Fruit fly (Drosophila melanogaster) whole organism, embryonic: ENCODE results near the gene CG18508.

Experiments used
- ATbp ChIP-seq: fragments of 200-800 bp; sonication (Bioruptor generic); optimal IDR thresholded peaks from 2 replicates; lab custom pipeline; 2017; ENCODE audit warnings: missing biosample characterization, mild to moderate bottlenecking, missing genetic modification characterization, missing genetic modification reagents
- CG10979 ChIP-seq: fragments of 200-800 bp; sonication (Bioruptor generic); optimal IDR thresholded peaks from 2 replicates; lab custom pipeline; 2018; ENCODE audit warnings: missing biosample characterization, mild to moderate bottlenecking, missing genetic modification characterization, moderate library complexity
- CG11093 ChIP-seq: fragments of 200-800 bp; sonication (Bioruptor generic); IDR thresholded peaks from 3 replicates; pipeline ENCODE4 v1.3.6; 2022; ENCODE audit warnings: missing biosample characterization, missing genetic modification characterization
- CG11456 ChIP-seq: fragments of 200-800 bp; sonication (Bioruptor generic); IDR thresholded peaks from 3 replicates; pipeline ENCODE4 v1.3.6; 2022; ENCODE audit warnings: missing biosample characterization, missing genetic modification characterization
- CG11504 ChIP-seq: fragments of 200-800 bp; sonication (Bioruptor generic); optimal IDR thresholded peaks from 3 replicates; lab custom pipeline; 2019; ENCODE audit warnings: missing biosample characterization, mild to moderate bottlenecking, missing genetic modification characterization, moderate library complexity
- CG12659 ChIP-seq: fragments of 200-800 bp; sonication (Bioruptor generic); optimal IDR thresholded peaks from 3 replicates; lab custom pipeline; 2017; ENCODE audit warnings: mild to moderate bottlenecking, missing biosample characterization, missing genetic modification reagents, missing genetic modification characterization
- CG12769 ChIP-seq: fragments of 200-800 bp; sonication (Bioruptor generic); optimal IDR thresholded peaks from 2 replicates; lab custom pipeline; 2019; ENCODE audit warnings: missing biosample characterization, mild to moderate bottlenecking, missing genetic modification characterization, moderate library complexity
- CG13894 ChIP-seq: fragments of 200-800 bp; sonication (Bioruptor generic); optimal IDR thresholded peaks from 3 replicates; lab custom pipeline; 2018; ENCODE audit warnings: missing biosample characterization, mild to moderate bottlenecking, missing genetic modification characterization, moderate library complexity
- CG1603 ChIP-seq: fragments of 200-800 bp; sonication (Bioruptor generic); optimal IDR thresholded peaks from 2 replicates; lab custom pipeline; 2019; ENCODE audit warnings: missing biosample characterization, mild to moderate bottlenecking, missing genetic modification characterization, moderate library complexity
- CG18599 ChIP-seq: fragments of 200-800 bp; sonication (Bioruptor generic); optimal IDR thresholded peaks from 3 replicates; lab custom pipeline; 2017; ENCODE audit warnings: missing biosample characterization, missing genetic modification characterization, mild to moderate bottlenecking, moderate library complexity, missing genetic modification reagents
- CG2678 ChIP-seq: fragments of 200-800 bp; sonication (Bioruptor generic); optimal IDR thresholded peaks from 3 replicates; lab custom pipeline; 2019; ENCODE audit warnings: missing biosample characterization, mild to moderate bottlenecking, missing genetic modification characterization, moderate library complexity
- CG32772 ChIP-seq: fragments of 200-800 bp; sonication (Bioruptor generic); IDR thresholded peaks from 2 replicates; pipeline ENCODE4 v1.3.6; 2022; ENCODE audit warnings: missing biosample characterization, missing genetic modification characterization
- CG3281 ChIP-seq: fragments of 200-800 bp; sonication (Bioruptor generic); optimal IDR thresholded peaks from 3 replicates; lab custom pipeline; 2017; ENCODE audit warnings: missing biosample characterization, mild to moderate bottlenecking, missing genetic modification characterization
- CG4424 ChIP-seq: fragments of 200-800 bp; sonication (Bioruptor generic); optimal IDR thresholded peaks from 3 replicates; lab custom pipeline; 2016; ENCODE audit warnings: missing biosample characterization, missing genetic modification characterization
- CG4730 ChIP-seq: fragments of 200-800 bp; sonication (Bioruptor generic); IDR thresholded peaks from 2 replicates; pipeline ENCODE4 v1.3.6; 2022; ENCODE audit warnings: missing biosample characterization, missing genetic modification characterization
- CG6689 ChIP-seq: fragments of 200-800 bp; sonication (Bioruptor generic); IDR thresholded peaks from 2 replicates; pipeline ENCODE4 v1.3.6; 2022; ENCODE audit warnings: missing biosample characterization, missing genetic modification characterization
- CG7839 ChIP-seq: fragments of 200-800 bp; sonication (Bioruptor generic); optimal IDR thresholded peaks from 3 replicates; lab custom pipeline; 2018; ENCODE audit warnings: missing biosample characterization, mild to moderate bottlenecking, missing genetic modification characterization, moderate library complexity
- CG8290 ChIP-seq, 3 experiments: fragments of 200-800 bp; sonication (Bioruptor generic); optimal IDR thresholded peaks; 2 replicates each; lab custom pipeline; 2016 to 2019; ENCODE audit warnings: missing biosample characterization in 3 of 3, missing genetic modification characterization in 3 of 3, mild to moderate bottlenecking in 2 of 3, moderate library complexity in 1 of 3
- CG9932 ChIP-seq: fragments of 200-800 bp; sonication (Bioruptor generic); IDR thresholded peaks from 2 replicates; pipeline ENCODE4 v1.3.6; 2022; ENCODE audit warnings: missing biosample characterization, missing genetic modification characterization
- D19A ChIP-seq: fragments of 200-800 bp; optimal IDR thresholded peaks from 3 replicates; lab custom pipeline; 2019; ENCODE audit warnings: missing biosample characterization, mild to moderate bottlenecking, missing genetic modification characterization, moderate library complexity
- Dek ChIP-seq: fragments of 200-800 bp; sonication (Bioruptor generic); optimal IDR thresholded peaks from 3 replicates; lab custom pipeline; 2019; ENCODE audit warnings: missing biosample characterization, mild to moderate bottlenecking, missing genetic modification characterization, moderate library complexity
- E2f1 ChIP-seq: fragments of 200-800 bp; sonication (Bioruptor generic); IDR thresholded peaks from 2 replicates; pipeline ENCODE4 v1.3.6; 2022; ENCODE audit warnings: missing biosample characterization, missing genetic modification characterization
- ERR ChIP-seq: fragments of 200-800 bp; sonication (Bioruptor generic); optimal IDR thresholded peaks from 2 replicates; lab custom pipeline; 2016; ENCODE audit warnings: missing biosample characterization, missing genetic modification characterization
- Fer1 ChIP-seq: fragments of 200-800 bp; sonication (Bioruptor generic); optimal IDR thresholded peaks from 2 replicates; lab custom pipeline; 2017; ENCODE audit warnings: missing biosample characterization, mild to moderate bottlenecking, missing genetic modification characterization
- H2.0 ChIP-seq: fragments of 200-800 bp; sonication (Bioruptor generic); IDR thresholded peaks from 2 replicates; pipeline ENCODE4 v1.3.6; 2022; ENCODE audit warnings: missing biosample characterization, missing genetic modification characterization
- Hey ChIP-seq: fragments of 200-800 bp; sonication (Bioruptor generic); optimal IDR thresholded peaks from 3 replicates; lab custom pipeline; 2018; ENCODE audit warnings: missing biosample characterization, mild to moderate bottlenecking, missing genetic modification characterization
- HmgZ ChIP-seq: fragments of 200-800 bp; sonication (Bioruptor generic); optimal IDR thresholded peaks from 2 replicates; lab custom pipeline; 2018; ENCODE audit warnings: missing biosample characterization, mild to moderate bottlenecking, missing genetic modification characterization
- Hsf ChIP-seq: fragments of 200-800 bp; sonication (Bioruptor generic); optimal IDR thresholded peaks from 3 replicates; lab custom pipeline; 2016; ENCODE audit warnings: missing biosample characterization, missing genetic modification characterization
- Meics ChIP-seq: fragments of 200-800 bp; sonication (Bioruptor generic); optimal IDR thresholded peaks from 2 replicates; lab custom pipeline; 2017; ENCODE audit warnings: missing biosample characterization, mild to moderate bottlenecking, missing genetic modification characterization
- Mrtf ChIP-seq: fragments of 200-800 bp; sonication (Bioruptor generic); IDR thresholded peaks from 3 replicates; pipeline ENCODE4 v1.3.6; 2022; ENCODE audit warnings: missing biosample characterization, missing genetic modification characterization
- NfI ChIP-seq: fragments of 200-800 bp; sonication (Bioruptor generic); optimal IDR thresholded peaks from 3 replicates; lab custom pipeline; 2018; ENCODE audit warnings: missing biosample characterization, mild to moderate bottlenecking, missing genetic modification characterization, moderate library complexity
- PHDP ChIP-seq: fragments of 200-800 bp; sonication (Bioruptor generic); optimal IDR thresholded peaks from 3 replicates; lab custom pipeline; 2018; ENCODE audit warnings: missing biosample characterization, mild to moderate bottlenecking, missing genetic modification characterization, moderate library complexity
- Ptx1 ChIP-seq: fragments of 200-800 bp; sonication (Bioruptor generic); IDR thresholded peaks from 2 replicates; pipeline ENCODE4 v1.3.6; 2022; ENCODE audit warnings: missing biosample characterization, missing genetic modification characterization
- Sox102F ChIP-seq: fragments of 200-800 bp; sonication (Bioruptor generic); optimal IDR thresholded peaks from 2 replicates; lab custom pipeline; 2018; ENCODE audit warnings: missing biosample characterization, mild to moderate bottlenecking, missing genetic modification characterization, moderate library complexity
- Spps ChIP-seq: fragments of 200-800 bp; sonication (Bioruptor generic); optimal IDR thresholded peaks from 2 replicates; lab custom pipeline; 2018; ENCODE audit warnings: missing biosample characterization, mild to moderate bottlenecking, missing genetic modification characterization
- Xbp1 ChIP-seq: fragments of 200-800 bp; sonication (Bioruptor generic); optimal IDR thresholded peaks from 3 replicates; lab custom pipeline; 2016; ENCODE audit warnings: missing biosample characterization, mild to moderate bottlenecking, missing genetic modification characterization
- abd-A ChIP-seq: fragments of 200-800 bp; sonication (Bioruptor generic); optimal IDR thresholded peaks from 3 replicates; lab custom pipeline; 2019; ENCODE audit warnings: missing biosample characterization, mild to moderate bottlenecking, missing genetic modification characterization, moderate library complexity
- ase ChIP-seq: fragments of 200-800 bp; sonication (Bioruptor generic); IDR thresholded peaks from 3 replicates; pipeline ENCODE4 v1.3.6; 2022; ENCODE audit warnings: missing biosample characterization, missing genetic modification characterization
- bab2 ChIP-seq: fragments of 200-800 bp; sonication (Bioruptor generic); optimal IDR thresholded peaks from 2 replicates; lab custom pipeline; 2016; ENCODE audit warnings: missing biosample characterization, missing genetic modification characterization
- chn ChIP-seq: fragments of 200-800 bp; sonication (Bioruptor generic); optimal IDR thresholded peaks from 2 replicates; lab custom pipeline; 2016; ENCODE audit warnings: missing biosample characterization, missing genetic modification characterization
- dmrt11E ChIP-seq: fragments of 200-800 bp; sonication (Bioruptor generic); optimal IDR thresholded peaks from 3 replicates; lab custom pipeline; 2018; ENCODE audit warnings: missing biosample characterization, mild to moderate bottlenecking, missing genetic modification characterization, moderate library complexity
- esg ChIP-seq: fragments of 200-800 bp; sonication (Bioruptor generic); conservative IDR thresholded peaks from 2 replicates; pipeline ENCODE4 v1.3.6; 2022; ENCODE audit warnings: missing biosample characterization, missing genetic modification characterization
- fd96Cb ChIP-seq: fragments of 200-800 bp; sonication (Bioruptor generic); optimal IDR thresholded peaks from 2 replicates; lab custom pipeline; 2018; ENCODE audit warnings: missing biosample characterization, mild to moderate bottlenecking, missing genetic modification characterization, moderate library complexity
- grau ChIP-seq: fragments of 200-800 bp; optimal IDR thresholded peaks from 3 replicates; lab custom pipeline; 2019; ENCODE audit warnings: missing biosample characterization, mild to moderate bottlenecking, missing genetic modification characterization, moderate library complexity
- gsb ChIP-seq: fragments of 200-800 bp; sonication (Bioruptor generic); IDR thresholded peaks from 2 replicates; pipeline ENCODE4 v1.3.6; 2022; ENCODE audit warnings: missing biosample characterization, missing genetic modification characterization
- nmo ChIP-seq: fragments of 200-800 bp; sonication (Bioruptor generic); optimal IDR thresholded peaks from 2 replicates; lab custom pipeline; 2018; ENCODE audit warnings: missing biosample characterization, mild to moderate bottlenecking, missing genetic modification characterization, moderate library complexity
- sob ChIP-seq: fragments of 200-800 bp; sonication (Bioruptor generic); IDR thresholded peaks from 2 replicates; pipeline ENCODE4 v1.3.6; 2022; ENCODE audit warnings: missing biosample characterization, missing genetic modification characterization
- tgo ChIP-seq: fragments of 200-800 bp; sonication (Bioruptor generic); IDR thresholded peaks from 3 replicates; pipeline ENCODE4 v1.3.6; 2022; ENCODE audit warnings: missing biosample characterization, missing genetic modification characterization
- vvl ChIP-seq: fragments of 200-800 bp; sonication (Bioruptor generic); IDR thresholded peaks from 2 replicates; pipeline ENCODE4 v1.3.6; 2022; ENCODE audit warnings: missing biosample characterization, missing genetic modification characterization

Gene CG18508

dm6 chrX:3193774-3194173 is 20.8 kb upstream of the CG18508 start (continued):
- TF ChIP-seq CG6689 (GFP tag; lab: Robert Waterston, UW): peak; percentile 30; the same call in 1 of the 2 replicates
- peak; percentile 48 for TF ChIP-seq esg
- peak; percentile 52; the same call in 1 of the 3 replicates for TF ChIP-seq ase (GFP tag; lab: Robert Waterston, UW)
- TF ChIP-seq grau: peak; percentile 42
- TF ChIP-seq CG4424 (GFP tag; lab: Kevin White, UChicago): peak; percentile 5
- TF ChIP-seq Hsf (GFP tag; lab: Kevin White, UChicago): peak; percentile 39
- peak; percentile 30 for TF ChIP-seq CG3281 (GFP tag; lab: Kevin White, UChicago)
- peak; percentile 46 for TF ChIP-seq CG12769 (tag; lab: Kevin White, UChicago)
- no peak for TF ChIP-seq HmgZ (tag; lab: Kevin White, UChicago)
- TF ChIP-seq vvl (GFP tag; lab: Robert Waterston, UW): peak; percentile 61; the same call in 1 of the 2 replicates
- TF ChIP-seq CG2678 (tag; lab: Kevin White, UChicago): peak; percentile 52
- TF ChIP-seq Spps: no peak
- no peak for TF ChIP-seq Hey (tag; lab: Kevin White, UChicago)
- TF ChIP-seq CG4730 (GFP tag; lab: Robert Waterston, UW): 0 out of 2 replicates have a peak, but pooled peaks have one; percentile 16
- peak; percentile 43; the same call in 1 of the 2 replicates for TF ChIP-seq Ptx1 (GFP tag; lab: Robert Waterston, UW)
- TF ChIP-seq H2.0: peak; percentile 46; the same call in 1 of the 2 replicates
- TF ChIP-seq CG9932: 0 out of 2 replicates have a peak, but pooled peaks have one; percentile 30
- peak; percentile 45 for TF ChIP-seq CG1603 (tag; lab: Kevin White, UChicago)
- no peak for TF ChIP-seq Mrtf (GFP tag; lab: Robert Waterston, UW)
- TF ChIP-seq NfI (GFP tag; lab: Kevin White, UChicago): peak; percentile 17
- no peak for TF ChIP-seq CG10979 (tag; lab: Kevin White, UChicago)
- peak; percentile 51 for TF ChIP-seq CG7839 (tag; lab: Kevin White, UChicago)
- TF ChIP-seq Xbp1: peak; percentile 36
- TF ChIP-seq tgo (GFP tag; lab: Robert Waterston, UW): peak; percentile 16; the same call in 1 of the 3 replicates
- peak; percentile 30 for TF ChIP-seq Meics
- TF ChIP-seq CG18599 (GFP tag; lab: Kevin White, UChicago): peak; percentile 59
- peak; percentile 6 for TF ChIP-seq ATbp (GFP tag; lab: Kevin White, UChicago)
- TF ChIP-seq Sox102F (GFP tag; lab: Kevin White, UChicago): peak; percentile 42
- TF ChIP-seq fd96Cb: peak; percentile 28
- TF ChIP-seq E2f1 (GFP tag; lab: Robert Waterston, UW): 0 out of 2 replicates have a peak, but pooled peaks have one; percentile 38
- TF ChIP-seq CG11504 (tag; lab: Kevin White, UChicago): peak; percentile 56
- TF ChIP-seq Dek (tag; lab: Kevin White, UChicago): no peak
- no peak for TF ChIP-seq dmrt11E (tag; lab: Kevin White, UChicago)
- TF ChIP-seq chn (GFP tag; lab: Kevin White, UChicago): peak; percentile 8
- TF ChIP-seq CG12659: peak; percentile 14
- TF ChIP-seq abd-A (tag; lab: Kevin White, UChicago): no peak
- peak; percentile 9; the same call in 1 of the 2 replicates for TF ChIP-seq sob
- TF ChIP-seq CG8290 (GFP tag; optimal IDR thresholded peaks at IDR 0.05; lab: Kevin White, UChicago): no peak
- TF ChIP-seq CG8290 (tag; optimal IDR thresholded peaks at IDR 0.05; lab: Kevin White, UChicago): peak in 1 of 2 experiments; percentile 56
- TF ChIP-seq nmo (GFP tag; lab: Kevin White, UChicago): peak; percentile 30
- TF ChIP-seq gsb (GFP tag; lab: Robert Waterston, UW): 0 out of 2 replicates have a peak, but pooled peaks have one; percentile 14
- peak; percentile 32 for TF ChIP-seq PHDP (tag; lab: Kevin White, UChicago)
- no peak for TF ChIP-seq ERR (GFP tag; lab: Kevin White, UChicago)
- TF ChIP-seq CG11456: peak; percentile 52; the same call in 1 of the 3 replicates
- TF ChIP-seq Fer1 (GFP tag; lab: Kevin White, UChicago): peak; percentile 50
- TF ChIP-seq bab2 (GFP tag; lab: Kevin White, UChicago): peak; percentile 27
- 0 out of 2 replicates have a peak, but pooled peaks have one; percentile 16 for TF ChIP-seq CG32772 (GFP tag; lab: Robert Waterston, UW)
- no peak for TF ChIP-seq D19A
- peak; percentile 2 for TF ChIP-seq CG13894 (tag; lab: Kevin White, UChicago)
- TF ChIP-seq CG11093 (GFP tag; lab: Robert Waterston, UW): 0 out of 3 replicates have a peak, but pooled peaks have one; percentile 28
